Fruit fly (Drosophila melanogaster) whole organism, wandering third instar larva: ENCODE data around the gene Fam92.

Source experiments
- Abd-B ChIP-seq: fragments of >200 bp; optimal IDR thresholded peaks from 2 replicates; lab custom pipeline; 2017; ENCODE audit warnings: missing biosample characterization, missing genetic modification characterization
- CG9705 ChIP-seq: fragments of 200-800 bp; sonication (Bioruptor generic); optimal IDR thresholded peaks from 2 replicates; lab custom pipeline; 2018; ENCODE audit warnings: missing biosample characterization, mild to moderate bottlenecking, missing genetic modification characterization
- CrebA ChIP-seq: fragments of 200-800 bp; sonication (Bioruptor generic); optimal IDR thresholded peaks from 2 replicates; lab custom pipeline; 2016; ENCODE audit warnings: missing biosample characterization, mild to moderate bottlenecking, missing genetic modification characterization, borderline replicate concordance
- Dfd ChIP-seq: fragments of >200 bp; optimal IDR thresholded peaks from 2 replicates; lab custom pipeline; 2017; ENCODE audit warnings: missing biosample characterization, missing genetic modification characterization
- GATAd ChIP-seq: sonication (Bioruptor generic); optimal IDR thresholded peaks from 2 replicates; lab custom pipeline; 2016; ENCODE audit warnings: missing biosample characterization, missing genetic modification characterization
- HLH106 ChIP-seq: fragments of 200-800 bp; optimal IDR thresholded peaks from 3 replicates; lab custom pipeline; 2019; ENCODE audit warnings: missing biosample characterization, mild to moderate bottlenecking, missing genetic modification characterization, moderate library complexity
- Hnf4 ChIP-seq: fragments of 200-800 bp; sonication (Bioruptor generic); optimal IDR thresholded peaks from 2 replicates; lab custom pipeline; 2016; ENCODE audit warnings: missing biosample characterization, mild to moderate bottlenecking, missing genetic modification characterization
- Hr78 ChIP-seq: fragments of >200 bp; optimal IDR thresholded peaks from 2 replicates; lab custom pipeline; 2017; ENCODE audit warnings: missing biosample characterization, missing genetic modification characterization
- Jra ChIP-seq: sonication (Bioruptor generic); optimal IDR thresholded peaks from 2 replicates; lab custom pipeline; 2016; ENCODE audit warnings: missing biosample characterization, missing genetic modification characterization
- Mio ChIP-seq: sonication (Bioruptor generic); optimal IDR thresholded peaks from 2 replicates; lab custom pipeline; 2016; ENCODE audit warnings: missing biosample characterization, missing genetic modification characterization
- Myc ChIP-seq: fragments of >200 bp; optimal IDR thresholded peaks from 2 replicates; lab custom pipeline; 2017
- OdsH ChIP-seq: fragments of 200-800 bp; sonication (Bioruptor generic); optimal IDR thresholded peaks from 2 replicates; lab custom pipeline; 2016; ENCODE audit warnings: missing biosample characterization, mild to moderate bottlenecking, missing genetic modification characterization
- Rel ChIP-seq, 2 experiments: fragments of 200-800 bp; sonication (Bioruptor generic) in 1 of 2; optimal IDR thresholded peaks; 2 replicates in 1 of 2; 3 replicates in 1 of 2; lab custom pipeline; 2016 to 2019; ENCODE audit warnings: mild to moderate bottlenecking in 2 of 2, missing biosample characterization in 2 of 2, missing genetic modification characterization in 2 of 2, moderate library complexity in 1 of 2
- Sp1 ChIP-seq: fragments of 200-800 bp; sonication (Bioruptor generic); optimal IDR thresholded peaks from 3 replicates; lab custom pipeline; 2019; ENCODE audit warnings: missing biosample characterization, mild to moderate bottlenecking, missing genetic modification characterization, moderate library complexity
- br ChIP-seq: fragments of 200-800 bp; sonication (Bioruptor generic); optimal IDR thresholded peaks from 2 replicates; lab custom pipeline; 2016; ENCODE audit warnings: missing biosample characterization, missing genetic modification characterization
- brk ChIP-seq: fragments of 200-800 bp; sonication (Bioruptor generic); optimal IDR thresholded peaks from 2 replicates; lab custom pipeline; 2016; ENCODE audit warnings: missing biosample characterization, mild to moderate bottlenecking, missing genetic modification characterization
- dl ChIP-seq, 2 experiments: fragments of 175-275, 200-275 bp in 1 of 2; fragments of 200-275 bp in 1 of 2; sonication (Bioruptor generic); optimal IDR thresholded peaks; lab custom pipeline; 2018; ENCODE audit warnings: mild to moderate bottlenecking in 2 of 2, missing biosample characterization in 2 of 2, missing genetic modification characterization in 2 of 2, moderate library complexity in 2 of 2; ENCODE audit not compliant: partially characterized antibody in 2 of 2, insufficient read depth in 1 of 2
- dmrt93B ChIP-seq: fragments of 200-800 bp; sonication (Bioruptor generic); optimal IDR thresholded peaks from 2 replicates; lab custom pipeline; 2018; ENCODE audit warnings: missing biosample characterization, mild to moderate bottlenecking, missing genetic modification characterization
- dsf ChIP-seq: sonication (Bioruptor generic); optimal IDR thresholded peaks from 2 replicates; lab custom pipeline; 2016; ENCODE audit warnings: missing biosample characterization, missing genetic modification characterization, borderline replicate concordance
- ey ChIP-seq: fragments of 200-800 bp; sonication (Bioruptor generic); optimal IDR thresholded peaks from 2 replicates; lab custom pipeline; 2016; ENCODE audit warnings: missing biosample characterization, missing genetic modification characterization
- foxo ChIP-seq, 2 experiments: fragments of 200-800 bp; sonication (Bioruptor generic); optimal IDR thresholded peaks; 2 replicates in 1 of 2; 3 replicates in 1 of 2; lab custom pipeline; 2016 to 2017; ENCODE audit warnings: missing biosample characterization in 2 of 2, missing genetic modification characterization in 2 of 2
- fru ChIP-seq: fragments of 200-800 bp; sonication (Bioruptor generic); optimal IDR thresholded peaks from 3 replicates; lab custom pipeline; 2016; ENCODE audit warnings: missing biosample characterization, mild to moderate bottlenecking, missing genetic modification characterization
- h ChIP-seq: fragments of 200-800 bp; sonication (Bioruptor generic); optimal IDR thresholded peaks from 3 replicates; lab custom pipeline; 2016; ENCODE audit warnings: missing biosample characterization, mild to moderate bottlenecking, missing genetic modification characterization
- jim ChIP-seq: fragments of 175-275, 200-325 bp; sonication (Bioruptor generic); optimal IDR thresholded peaks from 2 replicates; lab custom pipeline; 2016; ENCODE audit warnings: missing biosample characterization, mild to moderate bottlenecking, missing genetic modification characterization
- pan ChIP-seq: fragments of >200 bp; optimal IDR thresholded peaks from 2 replicates; lab custom pipeline; 2017
- rgr ChIP-seq: fragments of 200-800 bp; sonication (Bioruptor generic); optimal IDR thresholded peaks from 3 replicates; lab custom pipeline; 2016; ENCODE audit warnings: missing biosample characterization, mild to moderate bottlenecking, missing genetic modification characterization
- sage ChIP-seq: fragments of 200-800 bp; sonication (Bioruptor generic); optimal IDR thresholded peaks from 2 replicates; lab custom pipeline; 2016; ENCODE audit warnings: missing biosample characterization, mild to moderate bottlenecking, missing genetic modification characterization
- sv ChIP-seq: fragments of 200-800 bp; sonication (Bioruptor generic); optimal IDR thresholded peaks from 3 replicates; lab custom pipeline; 2016; ENCODE audit warnings: missing biosample characterization, missing genetic modification characterization
- tai ChIP-seq: sonication (Bioruptor generic); optimal IDR thresholded peaks from 2 replicates; lab custom pipeline; 2016; ENCODE audit warnings: missing biosample characterization, missing genetic modification characterization
- woc ChIP-seq: sonication (Bioruptor generic); optimal IDR thresholded peaks from 2 replicates; lab custom pipeline; 2016; ENCODE audit warnings: missing biosample characterization, mild to moderate bottlenecking, missing genetic modification characterization

Gene Fam92

DNA sequence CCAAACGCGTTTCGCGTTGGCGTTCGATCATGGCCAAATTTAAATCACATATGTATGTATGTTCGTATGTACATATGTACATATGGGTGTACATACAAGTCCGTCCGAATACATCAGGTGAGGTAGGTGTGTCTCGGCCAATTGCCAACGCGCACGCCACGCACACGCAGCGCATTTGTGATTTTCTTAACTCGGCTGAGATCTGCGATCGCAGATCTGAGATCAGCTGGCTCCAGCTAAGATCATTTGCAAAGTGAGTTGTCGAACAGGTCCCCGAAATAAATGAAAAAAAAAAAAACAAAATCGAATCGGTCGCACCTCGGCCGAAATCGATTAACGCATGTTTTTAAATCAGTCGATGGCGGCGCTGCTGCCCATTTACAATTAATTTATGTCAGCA, 44.5 kb downstream of the Fam92 start:
- TF ChIP-seq CrebA (no peak), Myc (lab: Kevin White, UChicago) (no peak), fru (GFP tag; lab: Kevin White, UChicago) (no peak), rgr (GFP tag; lab: Kevin White, UChicago) (no peak), dl (GFP tag; optimal IDR thresholded peaks at IDR 0.05; lab: Kevin White, UChicago; ENCODE audit: insufficient read depth in 1 of 2, partially characterized antibody in 2 of 2) (no peak), h (GFP tag; lab: Kevin White, UChicago) (peak; percentile 59), pan (lab: Kevin White, UChicago) (no peak)

DNA sequence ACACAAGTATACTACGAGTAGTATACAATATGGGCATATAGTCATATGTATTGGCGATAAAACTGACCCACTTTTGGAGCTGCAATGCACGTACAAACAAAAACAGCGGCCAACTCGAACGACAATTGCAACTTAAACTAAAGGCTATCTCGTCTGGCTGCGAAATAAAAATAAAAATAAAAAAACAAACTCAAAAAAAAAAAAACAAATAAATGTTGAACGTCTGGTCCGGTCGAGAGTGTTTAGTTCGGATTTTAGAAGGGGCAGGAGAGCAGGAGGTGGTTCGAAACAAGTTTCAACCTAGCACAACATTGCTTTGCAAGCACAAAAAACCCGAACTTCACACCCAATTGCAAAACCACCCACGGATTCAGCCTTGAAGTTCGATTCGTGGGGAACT, 47.2 kb downstream of the Fam92 start:
- TF ChIP-seq Abd-B (GFP tag; lab: Kevin White, UChicago) (no peak), Jra (GFP tag; lab: Kevin White, UChicago) (no peak), CG9705 (GFP tag; lab: Kevin White, UChicago) (no peak), Myc (lab: Kevin White, UChicago) (no peak), br (GFP tag; lab: Kevin White, UChicago) (no peak), OdsH (GFP tag; lab: Kevin White, UChicago) (no peak), HLH106 (tag; lab: Kevin White, UChicago) (no peak), Hr78 (GFP tag; lab: Kevin White, UChicago) (no peak), GATAd (GFP tag; lab: Kevin White, UChicago) (no peak)
- TF ChIP-seq, all 38 proteins: peak for 0

DNA sequence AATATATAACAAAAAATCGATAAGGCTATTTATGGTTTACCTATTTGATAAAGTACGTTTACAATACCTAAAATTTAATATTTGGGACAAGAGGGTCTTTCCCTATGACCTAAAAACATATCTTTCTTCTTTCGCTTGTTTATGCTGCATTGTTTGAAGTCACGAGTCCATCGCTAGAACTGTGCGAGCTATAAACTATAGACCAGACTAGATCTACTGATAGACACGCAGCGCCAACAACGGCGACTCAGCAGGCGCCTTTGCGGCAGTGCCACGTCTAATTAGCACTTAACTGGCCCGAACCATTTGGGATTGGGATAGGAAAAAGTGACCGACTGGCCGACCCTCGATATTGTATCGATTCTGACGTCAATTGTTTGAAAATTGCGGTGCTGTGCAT, 48.3 kb downstream of the Fam92 start:
- TF ChIP-seq Abd-B (GFP tag; lab: Kevin White, UChicago): no peak
- no peak for TF ChIP-seq jim
- no peak for TF ChIP-seq Jra (GFP tag; lab: Kevin White, UChicago)
- TF ChIP-seq ey (GFP tag; lab: Kevin White, UChicago): no peak

DNA sequence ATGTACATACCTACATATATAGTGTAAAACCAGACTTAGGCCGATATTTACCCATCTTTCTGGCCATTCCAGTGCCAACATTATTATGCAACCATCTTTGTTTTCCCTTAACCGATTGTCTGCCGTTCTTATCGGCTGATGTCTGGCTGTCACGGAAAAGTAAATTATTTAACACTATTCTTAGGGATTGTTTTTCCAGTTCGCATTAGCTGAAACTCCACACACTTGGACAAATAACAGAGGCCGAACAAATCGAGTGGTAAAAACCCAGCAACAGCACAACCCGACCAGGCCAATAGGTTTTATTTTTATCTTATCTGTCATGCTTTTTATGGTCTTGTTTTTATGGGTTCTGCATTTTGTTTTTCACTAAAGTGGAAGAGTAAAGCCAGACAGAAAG, 48.9 kb downstream of the Fam92 start:
- TF ChIP-seq br (GFP tag; lab: Kevin White, UChicago) (no peak), dsf (GFP tag; lab: Kevin White, UChicago) (no peak), sage (GFP tag; lab: Kevin White, UChicago) (no peak), Sp1 (no peak), dl (GFP tag; optimal IDR thresholded peaks at IDR 0.05; lab: Kevin White, UChicago; ENCODE audit: insufficient read depth in 1 of 2, partially characterized antibody in 2 of 2) (no peak), Dfd (GFP tag; lab: Kevin White, UChicago) (no peak), tai (GFP tag; lab: Kevin White, UChicago) (no peak), sv (no peak), woc (GFP tag; lab: Kevin White, UChicago) (no peak), Mio (GFP tag; lab: Kevin White, UChicago) (no peak), ey (GFP tag; lab: Kevin White, UChicago) (no peak)

DNA sequence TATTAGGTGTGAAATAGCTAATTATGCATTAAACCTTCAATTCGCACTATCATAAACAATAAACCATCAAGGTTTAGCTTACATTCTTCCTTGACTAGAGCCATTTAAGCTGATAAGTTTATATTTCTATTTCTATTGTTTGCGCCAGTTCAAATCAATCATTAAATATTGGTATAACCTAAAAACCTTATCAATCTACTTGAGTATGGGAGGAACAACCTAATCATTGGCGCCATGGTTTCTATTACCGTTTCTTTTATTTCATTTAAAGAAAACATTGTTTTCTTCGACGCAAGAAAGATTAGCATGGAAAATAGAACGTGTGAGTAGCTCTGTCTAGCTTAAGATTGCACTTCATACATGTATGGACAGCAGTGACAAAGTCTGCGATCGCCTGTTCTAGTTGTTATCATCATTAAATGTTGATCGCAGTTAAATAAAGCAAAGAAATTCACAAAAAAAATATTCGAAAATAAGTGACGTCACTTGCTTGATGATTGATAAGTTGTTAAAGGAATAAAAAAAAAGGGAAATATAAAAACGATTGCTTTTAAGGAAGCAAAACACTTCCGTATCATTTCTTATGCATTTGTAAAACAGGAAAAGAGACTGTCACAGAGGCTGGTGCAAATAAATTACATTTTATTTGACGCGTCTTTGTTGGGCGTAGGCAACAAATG, 49.6 kb downstream of the Fam92 start:
- TF ChIP-seq brk (GFP tag; lab: Kevin White, UChicago): no peak
- TF ChIP-seq ey (GFP tag; lab: Kevin White, UChicago): no peak
- no peak for TF ChIP-seq pan (lab: Kevin White, UChicago)
- no peak for TF ChIP-seq Rel (GFP tag; optimal IDR thresholded peaks at IDR 0.05; lab: Kevin White, UChicago)
- TF ChIP-seq Rel (tag; optimal IDR thresholded peaks at IDR 0.05; lab: Kevin White, UChicago): peak; percentile 40
- TF ChIP-seq Hnf4: peak; percentile 13
- TF ChIP-seq jim: no peak
- peak; percentile 3 for TF ChIP-seq Sp1
- no peak for TF ChIP-seq Mio (GFP tag; lab: Kevin White, UChicago)
- TF ChIP-seq GATAd (GFP tag; lab: Kevin White, UChicago): no peak
- TF ChIP-seq dsf (GFP tag; lab: Kevin White, UChicago): no peak
- TF ChIP-seq woc (GFP tag; lab: Kevin White, UChicago): no peak
- no peak for TF ChIP-seq dl (GFP tag; optimal IDR thresholded peaks at IDR 0.05; lab: Kevin White, UChicago; ENCODE audit: insufficient read depth in 1 of 2, partially characterized antibody in 2 of 2)
- TF ChIP-seq br (GFP tag; lab: Kevin White, UChicago): peak; percentile 17
- TF ChIP-seq h (GFP tag; lab: Kevin White, UChicago): peak; percentile 5
- TF ChIP-seq dmrt93B: no peak
- TF ChIP-seq foxo (GFP tag; optimal IDR thresholded peaks at IDR 0.05; lab: Kevin White, UChicago): no peak
